Worm (Caenorhabditis elegans): ENCODE data around the gene ZK1236.9.

ZK1236.9 gene

ce11 chrIII:8473292-8473691 is 38.3 kb upstream of the ZK1236.9 start:
- TF ChIP-seq saeg-2 (GFP tag; IDR thresholded peaks at IDR 0.05) (no peak), hmg-1.1 (GFP tag; IDR thresholded peaks at IDR 0.05) (0 out of 2 replicates have a peak, but pooled peaks have one; percentile 18), zip-2 (tag; optimal IDR thresholded peaks at IDR 0.05) (no peak), dmd-9 (GFP tag; IDR thresholded peaks at IDR 0.05) (no peak), lin-39 (tag; optimal IDR thresholded peaks at IDR 0.05) (no peak), F44E2.7 (GFP tag; IDR thresholded peaks at IDR 0.05) (0 out of 2 replicates have a peak, but pooled peaks have one; percentile 53), dmd-8 (GFP tag; IDR thresholded peaks at IDR 0.05) (peak; percentile 75), madf-5 (GFP tag; IDR thresholded peaks at IDR 0.05) (peak in 1 of 2 experiments; percentile 65; a peak in 1 of 4 replicates), arid-1 (GFP tag; conservative IDR thresholded peaks at IDR 0.05) (0 out of 2 replicates have a peak, but pooled peaks have one; percentile 32), Y48G9A.11 (GFP tag; IDR thresholded peaks at IDR 0.05) (peak; percentile 60; the same call in 1 of the 2 replicates), egl-43 (GFP tag; IDR thresholded peaks at IDR 0.05) (peak; percentile 79), lim-7 (GFP tag; IDR thresholded peaks at IDR 0.05) (peak; percentile 73; the same call in 1 of the 2 replicates), hif-1 (tag; optimal IDR thresholded peaks at IDR 0.05) (no peak), lir-3 (tag; optimal IDR thresholded peaks at IDR 0.05) (no peak), mxl-2 (GFP tag; conservative IDR thresholded peaks at IDR 0.05) (no peak), F26F4.8 (GFP tag; conservative IDR thresholded peaks at IDR 0.05) (peak; percentile 69; the same call in 1 of the 2 replicates), nhr-76 (tag; optimal IDR thresholded peaks at IDR 0.05) (no peak), ztf-11 (tag; optimal IDR thresholded peaks at IDR 0.05) (no peak), nhr-41 (GFP tag; IDR thresholded peaks at IDR 0.05) (no peak), dpl-1 (GFP tag; optimal IDR thresholded peaks at IDR 0.05) (no peak), Y5F2A.4 (GFP tag; optimal IDR thresholded peaks at IDR 0.05) (no peak), pha-4 (GFP tag; IDR thresholded peaks at IDR 0.05) (no peak), pha-4 (tag; optimal IDR thresholded peaks at IDR 0.05) (no peak), php-3 (GFP tag; IDR thresholded peaks at IDR 0.05) (no peak), fkh-10 (GFP tag; optimal IDR thresholded peaks at IDR 0.05) (no peak), nhr-25 (tag; optimal IDR thresholded peaks at IDR 0.05; ENCODE audit: borderline replicate concordance, insufficient read depth) (no peak), daf-8 (GFP tag; IDR thresholded peaks at IDR 0.05) (0 out of 2 replicates have a peak, but pooled peaks have one; percentile 43), F49E8.2 (tag; optimal IDR thresholded peaks at IDR 0.05; ENCODE audit: borderline replicate concordance) (no peak), snpc-1.2 (GFP tag; IDR thresholded peaks at IDR 0.05) (peak; percentile 72), ztf-7 (tag; optimal IDR thresholded peaks at IDR 0.05) (no peak), mdt-29 (GFP tag; IDR thresholded peaks at IDR 0.05) (no peak), lin-38 (GFP tag; IDR thresholded peaks at IDR 0.05) (no peak), F37D6.2 (tag; optimal IDR thresholded peaks at IDR 0.05) (no peak), vab-7 (GFP tag; IDR thresholded peaks at IDR 0.05) (0 out of 2 replicates have a peak, but pooled peaks have one; percentile 32), lsy-2 (tag; optimal IDR thresholded peaks at IDR 0.05) (no peak)

DNA sequence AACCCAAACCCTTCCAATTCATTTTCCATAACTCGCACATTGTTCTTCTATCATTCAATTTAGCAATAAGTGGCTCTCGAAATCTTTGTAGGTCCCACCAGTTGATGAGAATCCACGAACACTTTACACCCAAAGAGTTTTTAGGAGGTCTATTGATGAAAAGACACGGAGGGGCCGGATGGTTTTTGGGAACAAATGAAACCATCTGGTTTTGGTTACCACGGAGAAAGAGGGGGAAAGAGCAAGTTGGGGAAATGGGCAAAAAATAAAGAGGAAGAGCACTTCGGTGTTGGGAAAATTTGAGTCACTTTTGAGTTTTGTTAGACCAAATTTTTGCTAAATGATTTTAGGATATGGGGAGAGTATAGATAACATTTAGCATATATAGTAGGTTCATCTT is 32.5 kb upstream of the ZK1236.9 start:
- TF ChIP-seq hlh-11 (tag; optimal IDR thresholded peaks at IDR 0.05) (no peak), unc-62 (GFP tag; optimal IDR thresholded peaks at IDR 0.05 in 1 of 2) (peak in 1 of 2 experiments; percentile 81), unc-62 (tag; optimal IDR thresholded peaks at IDR 0.05) (no peak), gei-8 (GFP tag; optimal IDR thresholded peaks at IDR 0.05) (no peak), ztf-7 (tag; optimal IDR thresholded peaks at IDR 0.05) (no peak), daf-16 (GFP tag; optimal IDR thresholded peaks at IDR 0.05) (no peak), daf-16 (tag; optimal IDR thresholded peaks at IDR 0.05) (no peak), aha-1 (tag) (peak; percentile 90), tra-1 (GFP tag; IDR thresholded peaks at IDR 0.05) (no peak), ctbp-1 (GFP tag; IDR thresholded peaks at IDR 0.05) (no peak)

Measured in whole organism, L4 larva.